Fruit fly (Drosophila melanogaster): Measurements from ENCODE around the gene Prx3.

The Prx3 gene

DNA sequence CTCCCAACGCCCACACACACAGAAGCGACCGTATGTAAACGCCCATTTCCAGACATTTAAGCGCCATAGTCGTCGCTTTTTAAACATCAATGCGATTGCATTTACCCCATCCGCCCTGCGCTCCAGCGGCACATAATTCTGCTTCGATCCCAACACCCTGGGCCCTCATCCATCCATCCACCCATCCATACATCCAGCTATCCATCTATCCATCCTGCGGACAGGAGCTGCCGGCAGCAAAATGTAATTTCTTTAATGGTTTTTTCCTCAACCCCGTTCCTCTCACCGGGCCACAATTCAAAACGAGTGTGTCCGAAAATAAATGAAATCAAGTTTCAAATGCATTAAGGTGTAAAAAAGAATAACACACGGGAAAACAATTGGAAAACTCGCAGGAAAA, 3.7 kb upstream of the Prx3 start:
- TF ChIP-seq vri (GFP tag; optimal IDR thresholded peaks at IDR 0.05) (no peak), CG6163 (GFP tag; IDR thresholded peaks at IDR 0.05) (no peak), Eip78C (GFP tag) (no peak), CG10669 (GFP tag; optimal IDR thresholded peaks at IDR 0.05) (no peak), Ets96B (tag; optimal IDR thresholded peaks at IDR 0.05) (no peak), esn (GFP tag; optimal IDR thresholded peaks at IDR 0.05) (no peak), OdsH (GFP tag; optimal IDR thresholded peaks at IDR 0.05) (no peak)

DNA sequence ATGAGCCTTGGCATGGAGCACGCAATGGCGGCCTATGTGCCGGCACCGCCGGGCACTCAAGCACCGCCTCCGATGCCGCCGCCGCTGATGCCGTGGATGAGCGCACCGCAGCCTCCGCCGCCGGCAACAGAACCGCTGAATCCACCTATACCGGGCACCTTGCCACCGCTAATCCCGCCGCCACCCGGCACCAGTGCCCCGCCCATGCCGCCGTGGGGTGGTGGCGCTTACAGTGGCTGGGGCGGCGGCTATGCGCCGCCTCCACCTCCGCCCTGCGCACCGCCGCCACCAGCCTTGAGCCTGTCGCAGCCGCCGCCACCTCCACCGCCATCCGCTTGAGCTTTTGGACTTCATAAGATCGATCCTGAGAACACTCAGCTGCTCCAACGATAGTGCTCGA, 1.7 kb downstream of the Prx3 start:
- TF ChIP-seq svp (GFP tag) = no peak
- no peak for TF ChIP-seq Hr4 (GFP tag; optimal IDR thresholded peaks at IDR 0.05)
- no peak for TF ChIP-seq CG11762 (GFP tag; optimal IDR thresholded peaks at IDR 0.05; ENCODE audit: insufficient read depth)
- TF ChIP-seq CG4318 (GFP tag; optimal IDR thresholded peaks at IDR 0.05) = no peak
- TF ChIP-seq CG8119 (GFP tag; IDR thresholded peaks at IDR 0.05) = no peak
- TF ChIP-seq Eip75B (GFP tag; optimal IDR thresholded peaks at IDR 0.05) = no peak
- no peak for TF ChIP-seq CG31627 (GFP tag; optimal IDR thresholded peaks at IDR 0.05)
- no peak for TF ChIP-seq CG34406 (GFP tag; optimal IDR thresholded peaks at IDR 0.05)
- TF ChIP-seq CG7368 (GFP tag; optimal IDR thresholded peaks at IDR 0.05) = no peak
- no peak for TF ChIP-seq spab (GFP tag; optimal IDR thresholded peaks at IDR 0.05)
- TF ChIP-seq CG9139 (GFP tag; optimal IDR thresholded peaks at IDR 0.05) = no peak
- TF ChIP-seq CG8632 (GFP tag; optimal IDR thresholded peaks at IDR 0.05) = no peak
- TF ChIP-seq CG3032 (tag; optimal IDR thresholded peaks at IDR 0.05) = no peak
- TF ChIP-seq CG11294 (GFP tag; IDR thresholded peaks at IDR 0.05) = no peak

DNA sequence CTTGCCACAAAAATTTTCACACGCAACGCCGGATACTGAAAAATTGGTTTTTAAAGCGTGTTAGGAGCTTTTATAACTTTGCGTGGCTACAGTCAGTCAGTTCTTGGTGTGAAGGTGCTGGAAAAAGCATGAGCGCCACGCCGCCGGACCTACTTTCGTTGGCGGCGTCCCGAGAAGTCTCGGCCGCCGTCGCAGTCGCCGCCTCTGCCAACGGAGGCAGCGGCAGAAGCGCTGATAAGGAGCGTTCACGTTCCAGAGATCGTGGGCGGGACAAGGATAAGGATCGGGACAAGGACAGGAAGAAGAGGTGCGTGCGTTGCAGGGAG, 5.9 kb downstream of the Prx3 start:
- no peak for TF ChIP-seq CG11294 (GFP tag; IDR thresholded peaks at IDR 0.05)
- TF ChIP-seq Smox (GFP tag; optimal IDR thresholded peaks at IDR 0.05) = no peak
- no peak for TF ChIP-seq CG3032 (tag; optimal IDR thresholded peaks at IDR 0.05)
- TF ChIP-seq pdm3 (GFP tag; optimal IDR thresholded peaks at IDR 0.05) = no peak
- no peak for TF ChIP-seq CG34406 (GFP tag; optimal IDR thresholded peaks at IDR 0.05)
- TF ChIP-seq CG6792 (GFP tag; optimal IDR thresholded peaks at IDR 0.05) = no peak
- TF ChIP-seq net (GFP tag; optimal IDR thresholded peaks at IDR 0.05) = no peak
- no peak for TF ChIP-seq dsx (GFP tag; optimal IDR thresholded peaks at IDR 0.05; ENCODE audit: poor library complexity, severe bottlenecking)
- TF ChIP-seq Gug (GFP tag; IDR thresholded peaks at IDR 0.05) = no peak

DNA sequence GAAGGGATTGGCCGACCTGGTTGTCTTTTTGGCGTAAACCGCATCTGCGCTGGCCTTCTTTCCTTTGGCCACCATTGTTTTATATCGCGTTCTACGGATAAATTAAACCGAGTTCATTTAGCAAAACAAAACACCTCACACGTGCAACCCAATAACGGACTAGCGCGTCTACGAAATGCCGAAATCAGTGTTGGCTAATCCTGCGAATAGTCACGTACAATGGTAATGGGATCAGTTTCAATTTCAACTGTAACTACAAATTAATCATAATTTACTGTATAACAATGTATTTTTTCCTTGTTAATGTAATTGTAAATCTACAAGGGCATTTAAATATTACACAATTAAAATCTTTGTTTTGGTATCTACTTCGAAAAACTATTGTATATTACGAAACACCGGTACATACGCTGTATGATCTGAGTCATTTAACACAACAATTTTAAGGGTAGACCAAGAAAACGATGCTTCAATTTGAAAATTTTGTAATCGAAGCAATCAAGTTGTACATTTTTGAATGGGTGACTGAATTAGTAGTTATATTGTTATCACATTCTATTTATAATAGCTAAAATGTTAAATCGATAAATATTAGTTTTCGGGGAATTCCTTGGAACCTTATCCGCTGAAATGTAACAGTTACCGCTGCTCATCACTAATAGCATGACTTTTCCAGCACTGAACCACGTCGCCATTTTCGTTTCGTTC, 6.4 kb downstream of the Prx3 start, which contains the start of gene SF1:
TSS of gene SF1 (plus strand) at position 633 of the 708 bp plus-strand sequence.
- TF ChIP-seq CG34406 (GFP tag; optimal IDR thresholded peaks at IDR 0.05) (no peak), Ets96B (tag; optimal IDR thresholded peaks at IDR 0.05) (peak; percentile 16), CG9139 (GFP tag; optimal IDR thresholded peaks at IDR 0.05) (no peak), lz (GFP tag; optimal IDR thresholded peaks at IDR 0.05) (peak; percentile 65), CG3032 (tag; optimal IDR thresholded peaks at IDR 0.05) (peak; percentile 36), topi (GFP tag; optimal IDR thresholded peaks at IDR 0.05) (peak; percentile 54), Sox15 (GFP tag; optimal IDR thresholded peaks at IDR 0.05) (peak; percentile 37), CG10669 (GFP tag; optimal IDR thresholded peaks at IDR 0.05) (no peak), esn (GFP tag; optimal IDR thresholded peaks at IDR 0.05) (peak; percentile 62), CG11902 (GFP tag; optimal IDR thresholded peaks at IDR 0.05) (peak; percentile 37), CG31627 (GFP tag; optimal IDR thresholded peaks at IDR 0.05) (peak; percentile 61), ss (GFP tag; optimal IDR thresholded peaks at IDR 0.05) (no peak), CG6792 (GFP tag; optimal IDR thresholded peaks at IDR 0.05) (peak; percentile 22), Sox14 (GFP tag; optimal IDR thresholded peaks at IDR 0.05) (peak; percentile 40), CG11762 (GFP tag; optimal IDR thresholded peaks at IDR 0.05; ENCODE audit: insufficient read depth) (peak; percentile 45), cyc (GFP tag; optimal IDR thresholded peaks at IDR 0.05) (peak; percentile 45), Ets21C (GFP tag; optimal IDR thresholded peaks at IDR 0.05) (peak; percentile 44), eg (GFP tag; IDR thresholded peaks at IDR 0.05) (0 out of 3 replicates have a peak, but pooled peaks have one; percentile 26), CG1621 (tag; optimal IDR thresholded peaks at IDR 0.05) (no peak)

All from whole organism, prepupa.